Worm (Caenorhabditis elegans): Measurements from ENCODE around the gene srsx-28.

- TF ChIP-seq nhr-28 (tag; optimal IDR thresholded peaks at IDR 0.05) (no peak), aly-2 (tag; optimal IDR thresholded peaks at IDR 0.05) (no peak), lin-39 (tag; optimal IDR thresholded peaks at IDR 0.05) (no peak), mdl-1 (tag; optimal IDR thresholded peaks at IDR 0.05) (no peak), nhr-237 (tag; optimal IDR thresholded peaks at IDR 0.05) (no peak)
Observed at ce11 chrV:10114329-10114728, 38.0 kb upstream of the srsx-28 start, which contains the start of gene cht-5.

Measured in whole organism, L3 larva.